Fruit fly (Drosophila melanogaster): ENCODE results near the gene sol.

DNA sequence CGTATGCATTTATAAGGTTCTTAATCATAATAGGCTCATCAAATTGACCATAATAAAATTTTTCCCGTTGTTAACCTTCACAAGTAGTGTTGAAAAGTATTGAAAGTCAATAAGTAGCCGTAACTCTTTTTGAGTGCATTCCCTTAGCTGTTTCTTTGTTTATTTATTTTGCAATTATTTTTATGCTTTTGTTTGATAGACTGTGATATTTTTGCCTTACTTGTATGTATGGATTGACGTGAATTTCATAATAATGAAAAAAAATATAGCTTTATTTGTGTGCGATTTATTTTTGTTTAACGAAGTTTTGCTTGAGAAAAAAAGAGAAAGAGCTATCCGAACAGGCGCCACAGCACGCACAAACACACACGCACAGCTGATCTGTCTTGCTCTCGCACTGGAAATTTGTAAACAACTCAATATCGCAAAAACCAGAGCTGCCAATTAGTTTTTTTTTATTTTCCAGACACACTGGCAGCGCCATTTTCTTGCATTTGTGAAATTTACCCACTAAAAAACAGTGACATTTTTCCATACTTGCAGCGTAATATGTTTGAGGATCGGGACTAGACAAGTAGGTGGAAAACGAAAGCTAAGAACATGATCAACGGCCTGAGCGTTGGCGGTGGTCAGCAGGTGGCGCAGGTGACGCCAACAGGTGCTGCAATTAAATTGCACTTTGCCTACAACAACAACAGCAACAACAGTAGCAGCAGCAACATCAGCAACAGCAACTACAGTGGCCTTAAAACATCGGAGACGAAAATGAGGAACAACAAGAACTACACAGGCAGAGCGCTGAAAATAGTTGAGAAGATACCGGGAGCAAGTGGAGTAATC, 19.3 kb downstream of the sol start:
- peak; percentile 21 for TF ChIP-seq Mnt (GFP tag; optimal IDR thresholded peaks at IDR 0.05)
- no peak for TF ChIP-seq cnc (optimal IDR thresholded peaks at IDR 0.05)
- no peak for TF ChIP-seq kay (GFP tag; ENCODE audit: borderline replicate concordance)
- TF ChIP-seq Hr96 (GFP tag; optimal IDR thresholded peaks at IDR 0.05) = no peak
